Fruit fly (Drosophila melanogaster) whole organism, embryonic: ENCODE measurements around the gene CG32161.
A peak's percentile ranks its signal among the peaks of the same experiment; 100 is the strongest.

Experiments used
- Abd-B ChIP-seq: fragments of 200-800 bp; sonication (Bioruptor generic); optimal IDR thresholded peaks from 2 replicates; lab custom pipeline; 2018; ENCODE audit warnings: missing biosample characterization, mild to moderate bottlenecking, missing genetic modification characterization, moderate library complexity
- Awh ChIP-seq: fragments of 200-800 bp; sonication (Bioruptor generic); IDR thresholded peaks from 2 replicates; pipeline ENCODE4, ENCODE4 v1.3.6; 2022; ENCODE audit warnings: missing biosample characterization, missing genetic modification characterization
- Bdp1 ChIP-seq: fragments of 200-800 bp; sonication (Bioruptor generic); optimal IDR thresholded peaks from 3 replicates; lab custom pipeline; 2016; ENCODE audit warnings: missing biosample characterization, missing genetic modification characterization
- CG10565 ChIP-seq: fragments of 200-800 bp; sonication (Bioruptor generic); optimal IDR thresholded peaks from 3 replicates; lab custom pipeline; 2016; ENCODE audit warnings: missing biosample characterization, mild to moderate bottlenecking, missing genetic modification characterization
- CG11504 ChIP-seq: fragments of 200-800 bp; sonication (Bioruptor generic); optimal IDR thresholded peaks from 3 replicates; lab custom pipeline; 2019; ENCODE audit warnings: missing biosample characterization, mild to moderate bottlenecking, missing genetic modification characterization, moderate library complexity
- CG11560 ChIP-seq: fragments of 200-800 bp; sonication (Bioruptor generic); IDR thresholded peaks from 3 replicates; pipeline ENCODE4 v1.3.6; 2022; ENCODE audit warnings: missing biosample characterization, missing genetic modification characterization
- CG11696 ChIP-seq: fragments of 200-800 bp; sonication (Bioruptor generic); IDR thresholded peaks from 2 replicates; pipeline ENCODE4 v1.3.6; 2022; ENCODE audit warnings: missing biosample characterization, missing genetic modification characterization
- CG12155 ChIP-seq: fragments of 200-800 bp; sonication (Bioruptor generic); optimal IDR thresholded peaks from 3 replicates; lab custom pipeline; 2016; ENCODE audit warnings: missing biosample characterization, missing genetic modification characterization
- CG12942 ChIP-seq: fragments of 200-800 bp; sonication (Bioruptor generic); optimal IDR thresholded peaks from 3 replicates; lab custom pipeline; 2016; ENCODE audit warnings: missing biosample characterization, missing genetic modification characterization
- CG13424 ChIP-seq: fragments of 200-800 bp; sonication (Bioruptor generic); optimal IDR thresholded peaks from 2 replicates; lab custom pipeline; 2019; ENCODE audit warnings: missing biosample characterization, mild to moderate bottlenecking, missing genetic modification characterization, moderate library complexity
- CG14014 ChIP-seq: fragments of 200-800 bp; sonication (Bioruptor generic); IDR thresholded peaks from 2 replicates; pipeline ENCODE4 v1.3.6; 2022; ENCODE audit warnings: missing biosample characterization, missing genetic modification characterization
- CG16779 ChIP-seq: fragments of 200-800 bp; sonication (Bioruptor generic); IDR thresholded peaks from 2 replicates; pipeline ENCODE4 v1.3.6; 2022; ENCODE audit warnings: missing biosample characterization, missing genetic modification characterization
- CG16863 ChIP-seq: fragments of 200-800 bp; sonication (Bioruptor generic); optimal IDR thresholded peaks from 3 replicates; lab custom pipeline; 2016; ENCODE audit warnings: missing biosample characterization, missing genetic modification characterization
- CG17829 ChIP-seq: fragments of 200-800 bp; optimal IDR thresholded peaks from 2 replicates; lab custom pipeline; 2019; ENCODE audit warnings: missing biosample characterization, mild to moderate bottlenecking, missing genetic modification characterization, moderate library complexity
- CG18599 ChIP-seq: fragments of 200-800 bp; sonication (Bioruptor generic); optimal IDR thresholded peaks from 3 replicates; lab custom pipeline; 2017; ENCODE audit warnings: missing biosample characterization, missing genetic modification characterization, mild to moderate bottlenecking, moderate library complexity, missing genetic modification reagents
- CG2889 ChIP-seq: fragments of 200-800 bp; sonication (Bioruptor generic); IDR thresholded peaks from 3 replicates; pipeline ENCODE4 v1.3.6; 2022; ENCODE audit warnings: missing biosample characterization, missing genetic modification characterization
- CG3065 ChIP-seq: fragments of 200-800 bp; sonication (Bioruptor generic); optimal IDR thresholded peaks from 2 replicates; lab custom pipeline; 2016; ENCODE audit warnings: missing biosample characterization, missing genetic modification characterization
- CG33557 ChIP-seq: fragments of 200-800 bp; sonication (Bioruptor generic); optimal IDR thresholded peaks from 2 replicates; lab custom pipeline; 2019; ENCODE audit warnings: missing biosample characterization, mild to moderate bottlenecking, missing genetic modification characterization, moderate library complexity
- CG4328 ChIP-seq: fragments of 200-800 bp; sonication (Bioruptor generic); optimal IDR thresholded peaks from 3 replicates; lab custom pipeline; 2017; ENCODE audit warnings: missing biosample characterization, missing genetic modification reagents, missing genetic modification characterization
- CG4820 ChIP-seq: fragments of 200-800 bp; sonication (Bioruptor generic); optimal IDR thresholded peaks from 3 replicates; lab custom pipeline; 2016; ENCODE audit warnings: missing biosample characterization, missing genetic modification characterization
- CG6254 ChIP-seq: fragments of 200-800 bp; sonication (Bioruptor generic); optimal IDR thresholded peaks from 3 replicates; lab custom pipeline; 2017; ENCODE audit warnings: mild to moderate bottlenecking, missing biosample characterization, missing genetic modification reagents, missing genetic modification characterization
- CG8765 ChIP-seq: fragments of 200-800 bp; sonication (Bioruptor generic); IDR thresholded peaks from 2 replicates; pipeline ENCODE4 v1.3.6; 2022; ENCODE audit warnings: missing biosample characterization, missing genetic modification characterization
- CG9215 ChIP-seq: fragments of 200-800 bp; sonication (Bioruptor generic); IDR thresholded peaks from 2 replicates; pipeline ENCODE4 v1.3.6; 2022; ENCODE audit warnings: missing biosample characterization, missing genetic modification characterization
- CG9876 ChIP-seq: fragments of 200-800 bp; sonication (Bioruptor generic); optimal IDR thresholded peaks from 2 replicates; lab custom pipeline; 2016; ENCODE audit warnings: missing biosample characterization, missing genetic modification characterization
- Gug ChIP-seq: fragments of 200-800 bp; sonication (Bioruptor generic); IDR thresholded peaks from 4 replicates; pipeline ENCODE4 v1.3.6; 2022; ENCODE audit warnings: missing biosample characterization, missing genetic modification characterization
- HHEX ChIP-seq: fragments of 200-800 bp; sonication (Bioruptor generic); optimal IDR thresholded peaks from 3 replicates; lab custom pipeline; 2017; ENCODE audit warnings: missing biosample characterization, mild to moderate bottlenecking, missing genetic modification characterization, missing genetic modification reagents
- Hr3 ChIP-seq: fragments of 200-800 bp; sonication (Bioruptor generic); optimal IDR thresholded peaks from 3 replicates; lab custom pipeline; 2016; ENCODE audit warnings: missing biosample characterization, missing genetic modification characterization
- Lim3 ChIP-seq: fragments of 200-800 bp; sonication (Bioruptor generic); IDR thresholded peaks from 2 replicates; pipeline ENCODE4 v1.3.6; 2022; ENCODE audit warnings: missing biosample characterization, missing genetic modification characterization
- Pdp1 ChIP-seq, 2 experiments: fragments of 200-800 bp; sonication (Bioruptor generic); optimal IDR thresholded peaks; 3 replicates each; lab custom pipeline; 2016; ENCODE audit warnings: missing biosample characterization in 2 of 2, missing genetic modification characterization in 2 of 2, mild to moderate bottlenecking in 1 of 2, moderate library complexity in 1 of 2
- Ptx1 ChIP-seq: fragments of 200-800 bp; sonication (Bioruptor generic); IDR thresholded peaks from 2 replicates; pipeline ENCODE4 v1.3.6; 2022; ENCODE audit warnings: missing biosample characterization, missing genetic modification characterization
- Sox100B ChIP-seq: fragments of 200-800 bp; sonication (Bioruptor generic); optimal IDR thresholded peaks from 3 replicates; lab custom pipeline; 2018; ENCODE audit warnings: missing biosample characterization, mild to moderate bottlenecking, missing genetic modification characterization
- Stat92E ChIP-seq, 3 experiments: fragments of >200 bp in 2 of 3; fragments of 200-800 bp in 1 of 3; sonication (Bioruptor generic) in 1 of 3; optimal IDR thresholded peaks; 2 replicates each; lab custom pipeline; 2017 to 2019; ENCODE audit warnings: missing biosample characterization in 3 of 3, missing genetic modification characterization in 3 of 3, mild to moderate bottlenecking in 1 of 3, moderate library complexity in 1 of 3
- bcd ChIP-seq: fragments of 200-800 bp; sonication (Bioruptor generic); optimal IDR thresholded peaks from 2 replicates; lab custom pipeline; 2017; ENCODE audit warnings: missing biosample characterization, mild to moderate bottlenecking, missing genetic modification characterization
- bigmax ChIP-seq: fragments of 200-800 bp; sonication (Bioruptor generic); optimal IDR thresholded peaks from 2 replicates; lab custom pipeline; 2018; ENCODE audit warnings: missing biosample characterization, mild to moderate bottlenecking, missing genetic modification characterization
- chn ChIP-seq: fragments of 200-800 bp; sonication (Bioruptor generic); optimal IDR thresholded peaks from 2 replicates; lab custom pipeline; 2016; ENCODE audit warnings: missing biosample characterization, missing genetic modification characterization
- ci ChIP-seq: fragments of 200-800 bp; sonication (Bioruptor generic); IDR thresholded peaks from 3 replicates; pipeline ENCODE4 v1.3.6; 2022; ENCODE audit warnings: missing biosample characterization, missing genetic modification characterization
- croc ChIP-seq: fragments of 200-800 bp; sonication (Bioruptor generic); conservative IDR thresholded peaks from 3 replicates; pipeline ENCODE4 v1.3.6; 2022; ENCODE audit warnings: missing biosample characterization, missing genetic modification characterization
- crol ChIP-seq: fragments of 200-800 bp; sonication (Bioruptor generic); IDR thresholded peaks from 2 replicates; pipeline ENCODE4 v1.3.6; 2022; ENCODE audit warnings: missing biosample characterization, missing genetic modification characterization
- dati ChIP-seq: fragments of 200-800 bp; sonication (Bioruptor generic); IDR thresholded peaks from 2 replicates; pipeline ENCODE4 v1.3.6; 2022; ENCODE audit warnings: missing biosample characterization, missing genetic modification characterization
- her ChIP-seq: fragments of 200-800 bp; sonication (Bioruptor generic); optimal IDR thresholded peaks from 2 replicates; lab custom pipeline; 2016; ENCODE audit warnings: missing biosample characterization, missing genetic modification characterization
- lmd ChIP-seq: fragments of 200-800 bp; sonication (Bioruptor generic); IDR thresholded peaks from 2 replicates; pipeline ENCODE4 v1.3.6; 2022; ENCODE audit warnings: missing biosample characterization, missing genetic modification characterization
- mam ChIP-seq: fragments of 200-800 bp; sonication (Bioruptor generic); optimal IDR thresholded peaks from 3 replicates; lab custom pipeline; 2016; ENCODE audit warnings: missing biosample characterization, missing genetic modification characterization
- mld ChIP-seq: fragments of 200-800 bp; sonication (Bioruptor generic); IDR thresholded peaks from 3 replicates; pipeline ENCODE4 v1.3.6; 2022; ENCODE audit warnings: missing biosample characterization, missing genetic modification characterization; ENCODE audit not compliant: partially characterized antibody
- nerfin-1 ChIP-seq: fragments of 200-800 bp; sonication (Bioruptor generic); optimal IDR thresholded peaks from 3 replicates; lab custom pipeline; 2019; ENCODE audit warnings: missing biosample characterization, mild to moderate bottlenecking, missing genetic modification characterization, moderate library complexity
- oc ChIP-seq: fragments of 200-800 bp; sonication (Bioruptor generic); optimal IDR thresholded peaks from 2 replicates; lab custom pipeline; 2018; ENCODE audit warnings: missing biosample characterization, mild to moderate bottlenecking, missing genetic modification characterization, moderate library complexity
- org-1 ChIP-seq: fragments of 200-800 bp; sonication (Bioruptor generic); optimal IDR thresholded peaks from 2 replicates; lab custom pipeline; 2017; ENCODE audit warnings: missing biosample characterization, missing genetic modification characterization
- pum ChIP-seq: fragments of 200-800 bp; sonication (Bioruptor generic); optimal IDR thresholded peaks from 2 replicates; lab custom pipeline; 2016; ENCODE audit warnings: missing biosample characterization, missing genetic modification characterization
- run ChIP-seq: fragments of 200-800 bp; sonication (Bioruptor generic); optimal IDR thresholded peaks from 3 replicates; lab custom pipeline; 2018; ENCODE audit warnings: missing biosample characterization, mild to moderate bottlenecking, missing genetic modification characterization
- sens-2 ChIP-seq: fragments of 200-800 bp; sonication (Bioruptor generic); IDR thresholded peaks from 2 replicates; pipeline ENCODE4 v1.3.6; 2022; ENCODE audit warnings: missing biosample characterization, missing genetic modification characterization
- tna ChIP-seq: fragments of 200-800 bp; sonication (Bioruptor generic); IDR thresholded peaks from 2 replicates; pipeline ENCODE4 v1.3.6; 2022; ENCODE audit warnings: missing biosample characterization, missing genetic modification characterization; ENCODE audit not compliant: partially characterized antibody
- usp ChIP-seq: fragments of >200 bp; optimal IDR thresholded peaks from 2 replicates; lab custom pipeline; 2017; ENCODE audit warnings: missing biosample characterization, missing genetic modification characterization

CG32161 gene

DNA sequence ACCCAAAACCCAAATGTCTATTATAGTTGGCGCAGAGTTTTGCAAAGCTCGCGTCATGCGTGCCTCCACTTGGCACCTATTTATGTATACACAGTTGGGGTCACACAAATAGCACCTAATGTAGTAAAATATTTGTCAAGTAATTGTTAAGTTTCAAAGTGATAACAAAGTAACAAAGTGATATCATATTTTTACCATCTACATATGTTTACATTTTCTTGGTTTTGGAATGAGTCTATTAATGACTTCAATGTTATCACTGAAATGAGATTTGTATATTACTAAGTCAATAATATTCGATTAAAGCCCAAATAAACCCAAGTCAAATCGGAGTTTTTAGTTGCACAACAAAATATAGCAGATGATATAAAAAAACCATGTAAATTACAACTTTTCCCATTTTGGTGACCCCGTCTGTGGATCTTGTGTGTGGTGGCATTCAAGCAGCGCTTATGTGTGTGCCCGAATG is 26.5 kb downstream of the CG32161 start (continued):
- peak; percentile 46 for TF ChIP-seq CG12155
- TF ChIP-seq Stat92E (GFP tag; optimal IDR thresholded peaks at IDR 0.05; lab: Kevin White, UChicago), result no peak
- TF ChIP-seq CG9876 (GFP tag; lab: Kevin White, UChicago), result peak; percentile 24
- TF ChIP-seq CG17829 (tag; lab: Kevin White, UChicago), result peak; percentile 46
- no peak for TF ChIP-seq dati
- peak; percentile 44 to 55 for TF ChIP-seq Pdp1 (GFP tag; optimal IDR thresholded peaks at IDR 0.05; lab: Kevin White, UChicago)
- TF ChIP-seq usp, result no peak
- TF ChIP-seq crol (GFP tag; lab: Robert Waterston, UW), result no peak
- TF ChIP-seq pum (GFP tag; lab: Kevin White, UChicago), result peak; percentile 22
- peak; percentile 80 for TF ChIP-seq CG13424
- TF ChIP-seq Gug (GFP tag; lab: Robert Waterston, UW), result peak; percentile 8; the same call in 1 of the 4 replicates
- TF ChIP-seq CG2889, result no peak
- TF ChIP-seq oc (tag; lab: Kevin White, UChicago), result no peak
- no peak for TF ChIP-seq bigmax (GFP tag; lab: Kevin White, UChicago)
- TF ChIP-seq CG6254, result peak; percentile 50
- no peak for TF ChIP-seq CG8765 (GFP tag; lab: Robert Waterston, UW)
- TF ChIP-seq CG11504 (tag; lab: Kevin White, UChicago), result peak; percentile 87
- peak; percentile 38 for TF ChIP-seq CG12942
- TF ChIP-seq CG16863 (GFP tag; lab: Kevin White, UChicago), result peak; percentile 58
- TF ChIP-seq ci, result 0 out of 3 replicates have a peak, but pooled peaks have one; percentile 71
- no peak for TF ChIP-seq CG4328 (GFP tag; lab: Kevin White, UChicago)
- TF ChIP-seq CG18599 (GFP tag; lab: Kevin White, UChicago), result peak; percentile 73
- TF ChIP-seq mld (GFP tag; lab: Robert Waterston, UW), result no peak
- TF ChIP-seq tna (GFP tag; lab: Robert Waterston, UW), result no peak
- TF ChIP-seq run (tag; lab: Kevin White, UChicago), result peak; percentile 78
- peak; percentile 17; the same call in 1 of the 2 replicates for TF ChIP-seq CG14014
- TF ChIP-seq Hr3 (GFP tag; lab: Kevin White, UChicago), result peak; percentile 48
- TF ChIP-seq her, result peak; percentile 17
- peak; percentile 51 for TF ChIP-seq mam
- TF ChIP-seq CG16779 (GFP tag; lab: Robert Waterston, UW), result no peak
- peak; percentile 38 for TF ChIP-seq CG33557 (GFP tag; lab: Kevin White, UChicago)
- no peak for TF ChIP-seq Bdp1 (GFP tag; lab: Kevin White, UChicago)
- TF ChIP-seq croc (GFP tag; lab: Robert Waterston, UW), result peak; percentile 31; the same call in 2 of the 3 replicates
- peak; percentile 76 for TF ChIP-seq HHEX (GFP tag; lab: Kevin White, UChicago)
- TF ChIP-seq chn (GFP tag; lab: Kevin White, UChicago), result peak; percentile 35
- TF ChIP-seq nerfin-1 (tag; lab: Kevin White, UChicago), result peak; percentile 76
- TF ChIP-seq Abd-B, result peak; percentile 51
- 0 out of 3 replicates have a peak, but pooled peaks have one; percentile 6 for TF ChIP-seq CG11560 (tag; lab: Robert Waterston, UW)
- TF ChIP-seq CG11696 (GFP tag; lab: Robert Waterston, UW), result peak; percentile 77
- TF ChIP-seq org-1 (GFP tag; lab: Kevin White, UChicago), result peak; percentile 84
- TF ChIP-seq Ptx1, result peak; percentile 74
- no peak for TF ChIP-seq CG10565
- no peak for TF ChIP-seq sens-2 (GFP tag; lab: Robert Waterston, UW)
- TF ChIP-seq bcd, result peak; percentile 65
- TF ChIP-seq CG4820 (GFP tag; lab: Kevin White, UChicago), result peak; percentile 58
- TF ChIP-seq Lim3 (GFP tag; lab: Robert Waterston, UW), result no peak
- TF ChIP-seq lmd, result peak; percentile 65
- peak; percentile 83 for TF ChIP-seq Sox100B (GFP tag; lab: Kevin White, UChicago)
- 0 out of 2 replicates have a peak, but pooled peaks have one; percentile 9 for TF ChIP-seq Awh
- TF ChIP-seq CG9215 (GFP tag; lab: Robert Waterston, UW), result peak; percentile 35; the same call in 1 of the 2 replicates
- no peak for TF ChIP-seq CG3065 (GFP tag; lab: Kevin White, UChicago)
